Fruit fly (Drosophila melanogaster) whole organism, embryonic: ENCODE results near the gene rin.

Experiments used
- B-H2 ChIP-seq: fragments of 200-800 bp; sonication (Bioruptor generic); optimal IDR thresholded peaks from 2 replicates; lab custom pipeline; 2018; ENCODE audit warnings: missing biosample characterization, mild to moderate bottlenecking, missing genetic modification characterization
- BEAF-32 ChIP-seq: fragments of 200-800 bp; sonication (Bioruptor generic); optimal IDR thresholded peaks from 3 replicates; lab custom pipeline; 2017; ENCODE audit warnings: missing biosample characterization, missing genetic modification characterization, mild to moderate bottlenecking, moderate library complexity, missing genetic modification reagents
- BtbVII ChIP-seq: fragments of 200-800 bp; sonication (Bioruptor generic); optimal IDR thresholded peaks from 3 replicates; lab custom pipeline; 2017; ENCODE audit warnings: missing biosample characterization, mild to moderate bottlenecking, missing genetic modification characterization
- CG1024 ChIP-seq: fragments of 200-800 bp; sonication (Bioruptor generic); IDR thresholded peaks from 2 replicates; pipeline ENCODE4 v1.3.6; 2022; ENCODE audit warnings: missing biosample characterization, missing genetic modification characterization
- CG10462 ChIP-seq: fragments of 200-800 bp; sonication (Bioruptor generic); optimal IDR thresholded peaks from 2 replicates; lab custom pipeline; 2016; ENCODE audit warnings: missing biosample characterization, missing genetic modification characterization
- CG12071 ChIP-seq: fragments of 200-800 bp; sonication (Bioruptor generic); optimal IDR thresholded peaks from 3 replicates; lab custom pipeline; 2018; ENCODE audit warnings: missing biosample characterization, mild to moderate bottlenecking, missing genetic modification characterization
- CG12299 ChIP-seq: fragments of 200-800 bp; sonication (Bioruptor generic); optimal IDR thresholded peaks from 2 replicates; lab custom pipeline; 2018; ENCODE audit warnings: missing biosample characterization, mild to moderate bottlenecking, missing genetic modification characterization
- CG1233 ChIP-seq: fragments of 200-800 bp; sonication (Bioruptor generic); optimal IDR thresholded peaks from 4 replicates; lab custom pipeline; 2018; ENCODE audit warnings: missing biosample characterization, mild to moderate bottlenecking, missing genetic modification characterization
- CG12769 ChIP-seq: fragments of 200-800 bp; sonication (Bioruptor generic); optimal IDR thresholded peaks from 2 replicates; lab custom pipeline; 2019; ENCODE audit warnings: missing biosample characterization, mild to moderate bottlenecking, missing genetic modification characterization, moderate library complexity
- CG13424 ChIP-seq: fragments of 200-800 bp; sonication (Bioruptor generic); optimal IDR thresholded peaks from 2 replicates; lab custom pipeline; 2019; ENCODE audit warnings: missing biosample characterization, mild to moderate bottlenecking, missing genetic modification characterization, moderate library complexity
- CG13775 ChIP-seq: fragments of 200-800 bp; sonication (Bioruptor generic); optimal IDR thresholded peaks from 3 replicates; lab custom pipeline; 2017; ENCODE audit warnings: missing biosample characterization, mild to moderate bottlenecking, missing genetic modification characterization
- CG15514 ChIP-seq: fragments of 200-800 bp; sonication (Bioruptor generic); optimal IDR thresholded peaks from 3 replicates; lab custom pipeline; 2017; ENCODE audit warnings: missing biosample characterization, missing genetic modification characterization, mild to moderate bottlenecking, moderate library complexity, missing genetic modification reagents
- CG1603 ChIP-seq: fragments of 200-800 bp; sonication (Bioruptor generic); optimal IDR thresholded peaks from 2 replicates; lab custom pipeline; 2019; ENCODE audit warnings: missing biosample characterization, mild to moderate bottlenecking, missing genetic modification characterization, moderate library complexity
- CG17328 ChIP-seq: fragments of 200-800 bp; sonication (Bioruptor generic); IDR thresholded peaks from 2 replicates; pipeline ENCODE4 v1.3.6; 2022; ENCODE audit warnings: missing biosample characterization, missing genetic modification characterization
- CG31441 ChIP-seq: fragments of 200-800 bp; sonication (Bioruptor generic); IDR thresholded peaks from 2 replicates; pipeline ENCODE4 v1.3.6; 2022; ENCODE audit warnings: missing biosample characterization, missing genetic modification characterization
- CG4617 ChIP-seq: fragments of 200-800 bp; sonication (Bioruptor generic); optimal IDR thresholded peaks from 3 replicates; lab custom pipeline; 2016; ENCODE audit warnings: missing biosample characterization, missing genetic modification characterization, borderline replicate concordance
- CG7928 ChIP-seq: fragments of 200-800 bp; sonication (Bioruptor generic); optimal IDR thresholded peaks from 2 replicates; lab custom pipeline; 2017; ENCODE audit warnings: missing biosample characterization, mild to moderate bottlenecking, missing genetic modification characterization
- CG9797 ChIP-seq: fragments of 200-800 bp; sonication (Bioruptor generic); optimal IDR thresholded peaks from 3 replicates; lab custom pipeline; 2018; ENCODE audit warnings: missing biosample characterization, mild to moderate bottlenecking, missing genetic modification characterization
- Camta ChIP-seq: fragments of 200-800 bp; sonication (Bioruptor generic); optimal IDR thresholded peaks from 2 replicates; lab custom pipeline; 2016; ENCODE audit warnings: missing biosample characterization, missing genetic modification characterization
- Dref ChIP-seq: fragments of 200-800 bp; sonication (Bioruptor generic); IDR thresholded peaks from 2 replicates; pipeline ENCODE4 v1.3.6; 2022; ENCODE audit warnings: missing biosample characterization, missing genetic modification characterization
- Ets65A ChIP-seq: fragments of 200-800 bp; sonication (Bioruptor generic); peaks from one replicate; lab custom pipeline; 2016; ENCODE audit warnings: missing biosample characterization, missing genetic modification characterization
- Fer2 ChIP-seq: fragments of 200-800 bp; sonication (Bioruptor generic); optimal IDR thresholded peaks from 2 replicates; lab custom pipeline; 2018; ENCODE audit warnings: missing biosample characterization, mild to moderate bottlenecking, missing genetic modification characterization, moderate library complexity
- MBD-R2 ChIP-seq: fragments of 200-800 bp; sonication (Bioruptor generic); IDR thresholded peaks from 2 replicates; pipeline ENCODE4 v1.3.6; 2022; ENCODE audit warnings: missing biosample characterization, missing genetic modification characterization
- MESR4 ChIP-seq: fragments of 200-800 bp; sonication (Bioruptor generic); optimal IDR thresholded peaks from 2 replicates; lab custom pipeline; 2018; ENCODE audit warnings: missing biosample characterization, mild to moderate bottlenecking, missing genetic modification characterization, moderate library complexity
- Max ChIP-seq: fragments of 200-800 bp; sonication (Bioruptor generic); optimal IDR thresholded peaks from 2 replicates; lab custom pipeline; 2016; ENCODE audit warnings: missing biosample characterization, mild to moderate bottlenecking, missing genetic modification characterization
- NFAT ChIP-seq: fragments of 200-800 bp; sonication (Bioruptor generic); IDR thresholded peaks from 2 replicates; pipeline ENCODE4 v1.3.6; 2022; ENCODE audit warnings: missing biosample characterization, missing genetic modification characterization
- Side ChIP-seq: fragments of 200-800 bp; sonication (Bioruptor generic); optimal IDR thresholded peaks from 2 replicates; lab custom pipeline; 2016; ENCODE audit warnings: missing biosample characterization, missing genetic modification characterization
- cg ChIP-seq: fragments of 200-800 bp; sonication (Bioruptor generic); optimal IDR thresholded peaks from 3 replicates; lab custom pipeline; 2019; ENCODE audit warnings: missing biosample characterization, mild to moderate bottlenecking, missing genetic modification characterization, moderate library complexity
- chif ChIP-seq, 2 experiments: fragments of 200-800 bp; sonication (Bioruptor generic); optimal IDR thresholded peaks; 3 replicates each; lab custom pipeline; 2016; ENCODE audit warnings: missing biosample characterization in 2 of 2, missing genetic modification characterization in 2 of 2
- ci ChIP-seq: fragments of 200-800 bp; sonication (Bioruptor generic); IDR thresholded peaks from 3 replicates; pipeline ENCODE4 v1.3.6; 2022; ENCODE audit warnings: missing biosample characterization, missing genetic modification characterization
- dysf ChIP-seq: fragments of 200-800 bp; sonication (Bioruptor generic); IDR thresholded peaks from 3 replicates; pipeline ENCODE4 v1.3.6; 2022; ENCODE audit warnings: missing biosample characterization, missing genetic modification characterization
- exex ChIP-seq: fragments of 200-800 bp; sonication (Bioruptor generic); optimal IDR thresholded peaks from 4 replicates; lab custom pipeline; 2018; ENCODE audit warnings: missing biosample characterization, mild to moderate bottlenecking, missing genetic modification characterization, moderate library complexity
- gfzf ChIP-seq: fragments of 200-800 bp; sonication (Bioruptor generic); optimal IDR thresholded peaks from 2 replicates; lab custom pipeline; 2016; ENCODE audit warnings: missing biosample characterization, mild to moderate bottlenecking, missing genetic modification characterization, moderate library complexity
- gsb ChIP-seq: fragments of 200-800 bp; sonication (Bioruptor generic); IDR thresholded peaks from 2 replicates; pipeline ENCODE4 v1.3.6; 2022; ENCODE audit warnings: missing biosample characterization, missing genetic modification characterization
- h ChIP-seq: fragments of >200 bp; optimal IDR thresholded peaks from 2 replicates; lab custom pipeline; 2017
- hbn ChIP-seq: fragments of 200-800 bp; sonication (Bioruptor generic); IDR thresholded peaks from 2 replicates; pipeline ENCODE4 v1.3.6; 2022; ENCODE audit warnings: missing biosample characterization, missing genetic modification characterization; ENCODE audit not compliant: partially characterized antibody
- hth ChIP-seq: fragments of >200 bp; optimal IDR thresholded peaks from 2 replicates; lab custom pipeline; 2017; ENCODE audit warnings: inconsistent platforms
- lov ChIP-seq, 2 experiments: fragments of 200-800 bp in 1 of 2; fragments of >200 bp in 1 of 2; sonication (Bioruptor generic) in 1 of 2; IDR thresholded peaks in 1 of 2; optimal IDR thresholded peaks in 1 of 2; 2 replicates in 1 of 2; 3 replicates in 1 of 2; pipeline versions ENCODE4 v1.3.6 to Lab custom; 2017 to 2022; ENCODE audit warnings: missing biosample characterization in 1 of 2, missing genetic modification characterization in 1 of 2
- onecut ChIP-seq: fragments of 200-800 bp; sonication (Bioruptor generic); IDR thresholded peaks from 2 replicates; pipeline ENCODE4 v1.3.6; 2022; ENCODE audit warnings: missing biosample characterization, missing genetic modification characterization
- prd ChIP-seq, 3 experiments: fragments of >200 bp in 2 of 3; fragments of 200-800 bp in 1 of 3; sonication (Bioruptor generic) in 1 of 3; optimal IDR thresholded peaks in 2 of 3; IDR thresholded peaks in 1 of 3; 2 replicates in 2 of 3; 3 replicates in 1 of 3; pipeline versions ENCODE4 v1.3.6 to Lab custom; 2017 to 2022; ENCODE audit warnings: missing biosample characterization in 1 of 3, missing genetic modification characterization in 1 of 3
- ranshi ChIP-seq: fragments of 200-800 bp; sonication (Bioruptor generic); IDR thresholded peaks from 2 replicates; pipeline ENCODE4 v1.3.6; 2022; ENCODE audit warnings: missing biosample characterization, missing genetic modification characterization
- sisA ChIP-seq: fragments of 200-800 bp; sonication (Bioruptor generic); IDR thresholded peaks from 2 replicates; pipeline ENCODE4 v1.3.6; 2022; ENCODE audit warnings: missing biosample characterization, missing genetic modification characterization
- ssp ChIP-seq: fragments of 200-800 bp; sonication (Bioruptor generic); IDR thresholded peaks from 2 replicates; pipeline ENCODE4 v1.3.6; 2022; ENCODE audit warnings: missing biosample characterization, missing genetic modification characterization
- trh ChIP-seq: fragments of 200-800 bp; sonication (Bioruptor generic); optimal IDR thresholded peaks from 2 replicates; lab custom pipeline; 2016; ENCODE audit warnings: missing biosample characterization, missing genetic modification characterization
- tx ChIP-seq: fragments of 200-800 bp; sonication (Bioruptor generic); optimal IDR thresholded peaks from 2 replicates; lab custom pipeline; 2016; ENCODE audit warnings: missing biosample characterization, missing genetic modification characterization
- unc-4 ChIP-seq: fragments of 200-800 bp; sonication (Bioruptor generic); IDR thresholded peaks from 2 replicates; pipeline ENCODE4 v1.3.6; 2022; ENCODE audit warnings: missing biosample characterization, missing genetic modification characterization; ENCODE audit not compliant: partially characterized antibody

The rin gene

dm6 chr3R:13656294-13656693, 9.5 kb downstream of the rin start, which contains the start of gene Rbp4 (continued):
- no peak for TF ChIP-seq CG17328
- no peak for TF ChIP-seq trh (GFP tag; lab: Kevin White, UChicago)
- TF ChIP-seq hth (lab: Kevin White, UChicago): no peak

DNA sequence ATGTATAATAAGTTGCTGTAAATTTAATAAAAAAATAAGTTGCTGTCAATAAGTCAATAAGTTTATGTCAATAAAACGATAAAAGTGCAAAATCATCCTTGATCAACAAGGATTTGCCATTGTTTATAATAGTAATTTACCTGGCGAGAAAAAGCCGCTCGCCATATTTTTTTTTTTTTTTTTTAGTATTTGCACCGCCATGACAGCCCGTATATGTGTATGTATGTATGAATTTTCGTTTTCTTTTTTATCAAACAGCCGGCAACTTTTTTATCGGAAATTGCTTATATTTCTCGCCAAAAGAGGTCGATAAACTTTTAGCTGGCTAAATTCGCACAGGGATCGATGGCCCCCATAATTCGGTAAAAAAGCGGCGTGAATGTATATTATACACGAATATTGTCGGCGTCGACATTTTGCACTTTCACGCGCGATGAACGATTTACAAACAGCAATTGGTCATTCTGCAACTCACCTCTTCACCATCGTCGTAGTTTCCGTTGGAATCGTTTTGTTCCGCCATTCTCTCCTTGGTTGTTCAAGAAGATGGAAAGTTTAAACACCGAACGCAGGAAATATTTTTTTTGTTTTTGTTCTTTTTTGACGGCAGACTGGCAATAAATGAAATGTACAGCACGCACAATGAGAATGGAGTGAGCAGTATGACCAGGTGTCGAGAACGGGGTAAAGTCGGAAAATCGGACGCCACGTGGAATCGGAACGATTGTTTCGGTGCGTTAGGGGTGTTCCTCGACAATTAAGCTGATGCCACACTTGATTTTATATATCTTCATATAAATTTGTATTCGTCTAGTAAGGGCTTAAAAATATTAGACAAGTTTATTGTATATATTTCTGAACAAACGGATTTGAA, 13.3 kb downstream of the rin start, which contains the start of gene Hrb87F:
TSS of gene Hrb87F (minus strand) at position 667 of the 874 bp plus-strand sequence.
- peak; percentile 65 for TF ChIP-seq CG1603 (tag; lab: Kevin White, UChicago)
- TF ChIP-seq dysf (GFP tag; lab: Robert Waterston, UW): no peak
- TF ChIP-seq CG31441: 0 out of 2 replicates have a peak, but pooled peaks have one; percentile 5
- TF ChIP-seq CG12299 (tag; lab: Kevin White, UChicago): peak; percentile 41
- TF ChIP-seq CG13775: no peak
- TF ChIP-seq chif (GFP tag; optimal IDR thresholded peaks at IDR 0.05; lab: Kevin White, UChicago): no peak
- peak; percentile 57 for TF ChIP-seq CG9797 (GFP tag; lab: Kevin White, UChicago)
- TF ChIP-seq NFAT: peak; percentile 33; the same call in 1 of the 2 replicates
- no peak for TF ChIP-seq Max (GFP tag; lab: Kevin White, UChicago)
- no peak for TF ChIP-seq exex
- no peak for TF ChIP-seq unc-4 (GFP tag; lab: Robert Waterston, UW)
- no peak for TF ChIP-seq B-H2 (GFP tag; lab: Kevin White, UChicago)
- no peak for TF ChIP-seq CG10462 (GFP tag; lab: Kevin White, UChicago)
- no peak for TF ChIP-seq onecut
- TF ChIP-seq BEAF-32: peak; percentile 40
- TF ChIP-seq CG15514 (GFP tag; lab: Kevin White, UChicago): peak; percentile 28
- TF ChIP-seq cg: peak; percentile 49
- TF ChIP-seq Camta (GFP tag; lab: Kevin White, UChicago): no peak
- no peak for TF ChIP-seq gsb (GFP tag; lab: Robert Waterston, UW)
- peak; percentile 52; the same call in 1 of the 3 replicates for TF ChIP-seq ci (GFP tag; lab: Robert Waterston, UW)
- 0 out of 2 replicates have a peak, but pooled peaks have one; percentile 18 for TF ChIP-seq sisA (GFP tag; lab: Robert Waterston, UW)
- no peak for TF ChIP-seq tx
- TF ChIP-seq hbn (GFP tag; lab: Robert Waterston, UW): no peak
- TF ChIP-seq Fer2 (tag; lab: Kevin White, UChicago): no peak
- no peak for TF ChIP-seq h
- no peak for TF ChIP-seq CG12769 (tag; lab: Kevin White, UChicago)
- TF ChIP-seq CG13424 (tag; lab: Kevin White, UChicago): no peak
- peak; percentile 28; the same call in 1 of the 2 replicates for TF ChIP-seq MBD-R2 (GFP tag; lab: Robert Waterston, UW)
- peak; percentile 91 for TF ChIP-seq ssp (GFP tag; lab: Robert Waterston, UW)
- no peak for TF ChIP-seq CG7928 (GFP tag; lab: Kevin White, UChicago)
- TF ChIP-seq gfzf (GFP tag; lab: Kevin White, UChicago): peak; percentile 60
- peak; percentile 67 for TF ChIP-seq Dref (GFP tag; lab: Robert Waterston, UW)
- TF ChIP-seq ranshi: peak; percentile 7; the same call in 1 of the 2 replicates
- peak; percentile 89 for TF ChIP-seq Ets65A (GFP tag; lab: Kevin White, UChicago)
- peak; percentile 87 for TF ChIP-seq CG1024 (GFP tag; lab: Robert Waterston, UW)
- TF ChIP-seq CG1233 (GFP tag; lab: Kevin White, UChicago): no peak
- TF ChIP-seq Side: peak; percentile 39
- TF ChIP-seq BtbVII (GFP tag; lab: Kevin White, UChicago): no peak
- TF ChIP-seq MESR4 (GFP tag; lab: Kevin White, UChicago): peak; percentile 85
- TF ChIP-seq CG4617 (GFP tag; lab: Kevin White, UChicago): peak; percentile 15
- TF ChIP-seq CG12071 (GFP tag; lab: Kevin White, UChicago): no peak
- TF ChIP-seq lov (optimal IDR thresholded peaks at IDR 0.05; lab: Kevin White, UChicago): no peak
- peak; percentile 22; the same call in 1 of the 3 replicates for TF ChIP-seq lov (GFP tag; IDR thresholded peaks at IDR 0.05; lab: Robert Waterston, UW)
- TF ChIP-seq prd (optimal IDR thresholded peaks at IDR 0.05; lab: Kevin White, UChicago): no peak
- peak; percentile 55; the same call in 2 of the 3 replicates for TF ChIP-seq prd (GFP tag; IDR thresholded peaks at IDR 0.05; lab: Robert Waterston, UW)
